Worm (Caenorhabditis elegans): ENCODE results near the gene E02A10.3.

DNA sequence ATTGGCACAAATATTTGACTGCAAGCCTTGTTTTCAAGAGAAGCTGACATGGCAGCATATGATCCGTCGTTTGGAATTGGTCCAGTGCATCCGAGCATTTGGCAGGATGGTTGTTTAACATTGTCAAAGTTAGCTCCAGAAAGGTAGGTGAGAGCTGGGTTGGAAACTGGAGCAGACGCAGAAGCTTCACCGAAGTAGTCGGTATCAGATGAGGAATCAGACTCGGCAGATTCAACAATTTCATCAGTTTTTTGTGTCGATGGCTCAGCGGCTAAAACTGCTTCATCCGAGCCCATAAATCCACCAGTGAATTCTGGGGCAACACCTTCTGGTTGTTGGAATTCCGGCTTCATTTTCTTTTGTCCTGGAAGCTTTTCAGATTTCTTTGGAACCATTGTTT lies 29.8 kb upstream of the E02A10.3 start:
- TF ChIP-seq unc-86 (tag; optimal IDR thresholded peaks at IDR 0.05) (no peak), syd-9 (tag; optimal IDR thresholded peaks at IDR 0.05) (no peak), fkh-6 (tag; optimal IDR thresholded peaks at IDR 0.05) (no peak), ceh-19 (GFP tag; optimal IDR thresholded peaks at IDR 0.05) (no peak), pros-1 (tag; optimal IDR thresholded peaks at IDR 0.05) (no peak), madf-2 (tag; optimal IDR thresholded peaks at IDR 0.05) (no peak), elt-4 (tag; optimal IDR thresholded peaks at IDR 0.05) (no peak), nhr-11 (tag; optimal IDR thresholded peaks at IDR 0.05) (no peak), nhr-232 (tag; optimal IDR thresholded peaks at IDR 0.05) (no peak)
